Fruit fly (Drosophila melanogaster) whole organism, wandering third instar larva: Measurements from ENCODE around the gene CG31730.
A peak's percentile ranks its signal among the peaks of the same experiment; 100 is the strongest.

Experiments
- Abd-B ChIP-seq: fragments of >200 bp; optimal IDR thresholded peaks from 2 replicates; lab custom pipeline; 2017; ENCODE audit warnings: missing biosample characterization, missing genetic modification characterization
- CG32264 ChIP-seq: fragments of 200-800 bp; sonication (Bioruptor generic); optimal IDR thresholded peaks from 2 replicates; lab custom pipeline; 2016; ENCODE audit warnings: missing biosample characterization, missing genetic modification characterization
- CG9705 ChIP-seq: fragments of 200-800 bp; sonication (Bioruptor generic); optimal IDR thresholded peaks from 2 replicates; lab custom pipeline; 2018; ENCODE audit warnings: missing biosample characterization, mild to moderate bottlenecking, missing genetic modification characterization
- CrebA ChIP-seq: fragments of 200-800 bp; sonication (Bioruptor generic); optimal IDR thresholded peaks from 2 replicates; lab custom pipeline; 2016; ENCODE audit warnings: missing biosample characterization, mild to moderate bottlenecking, missing genetic modification characterization, borderline replicate concordance
- Dfd ChIP-seq: fragments of >200 bp; optimal IDR thresholded peaks from 2 replicates; lab custom pipeline; 2017; ENCODE audit warnings: missing biosample characterization, missing genetic modification characterization
- Dif ChIP-seq: fragments of 200-275, 200-300 bp; sonication (Bioruptor generic); optimal IDR thresholded peaks from 2 replicates; lab custom pipeline; 2018; ENCODE audit warnings: missing biosample characterization, missing genetic modification characterization; ENCODE audit not compliant: partially characterized antibody
- GATAd ChIP-seq: sonication (Bioruptor generic); optimal IDR thresholded peaks from 2 replicates; lab custom pipeline; 2016; ENCODE audit warnings: missing biosample characterization, missing genetic modification characterization
- HLH106 ChIP-seq: fragments of 200-800 bp; optimal IDR thresholded peaks from 3 replicates; lab custom pipeline; 2019; ENCODE audit warnings: missing biosample characterization, mild to moderate bottlenecking, missing genetic modification characterization, moderate library complexity
- Hnf4 ChIP-seq: fragments of 200-800 bp; sonication (Bioruptor generic); optimal IDR thresholded peaks from 2 replicates; lab custom pipeline; 2016; ENCODE audit warnings: missing biosample characterization, mild to moderate bottlenecking, missing genetic modification characterization
- Hr78 ChIP-seq: fragments of >200 bp; optimal IDR thresholded peaks from 2 replicates; lab custom pipeline; 2017; ENCODE audit warnings: missing biosample characterization, missing genetic modification characterization
- Hr83 ChIP-seq: fragments of 200-300 bp; sonication (Bioruptor generic); optimal IDR thresholded peaks from 2 replicates; lab custom pipeline; 2016; ENCODE audit warnings: missing biosample characterization, mild to moderate bottlenecking, missing genetic modification characterization, moderate library complexity; ENCODE audit not compliant: poor library complexity, severe bottlenecking
- Jra ChIP-seq: sonication (Bioruptor generic); optimal IDR thresholded peaks from 2 replicates; lab custom pipeline; 2016; ENCODE audit warnings: missing biosample characterization, missing genetic modification characterization
- Mio ChIP-seq: sonication (Bioruptor generic); optimal IDR thresholded peaks from 2 replicates; lab custom pipeline; 2016; ENCODE audit warnings: missing biosample characterization, missing genetic modification characterization
- Myc ChIP-seq: fragments of >200 bp; optimal IDR thresholded peaks from 2 replicates; lab custom pipeline; 2017
- N ChIP-seq: fragments of >200 bp; optimal IDR thresholded peaks from 2 replicates; lab custom pipeline; 2018; ENCODE audit warnings: missing biosample characterization, missing external identifiers, missing genetic modification characterization
- OdsH ChIP-seq: fragments of 200-800 bp; sonication (Bioruptor generic); optimal IDR thresholded peaks from 2 replicates; lab custom pipeline; 2016; ENCODE audit warnings: missing biosample characterization, mild to moderate bottlenecking, missing genetic modification characterization
- Rel ChIP-seq, 2 experiments: fragments of 200-800 bp; sonication (Bioruptor generic) in 1 of 2; optimal IDR thresholded peaks; 2 replicates in 1 of 2; 3 replicates in 1 of 2; lab custom pipeline; 2016 to 2019; ENCODE audit warnings: mild to moderate bottlenecking in 2 of 2, missing biosample characterization in 2 of 2, missing genetic modification characterization in 2 of 2, moderate library complexity in 1 of 2
- Sp1 ChIP-seq: fragments of 200-800 bp; sonication (Bioruptor generic); optimal IDR thresholded peaks from 3 replicates; lab custom pipeline; 2019; ENCODE audit warnings: missing biosample characterization, mild to moderate bottlenecking, missing genetic modification characterization, moderate library complexity
- Vsx2 ChIP-seq: fragments of 200-300, 225-300 bp; sonication (Bioruptor generic); optimal IDR thresholded peaks from 2 replicates; lab custom pipeline; 2018; ENCODE audit warnings: missing biosample characterization, missing genetic modification characterization; ENCODE audit not compliant: partially characterized antibody
- br ChIP-seq: fragments of 200-800 bp; sonication (Bioruptor generic); optimal IDR thresholded peaks from 2 replicates; lab custom pipeline; 2016; ENCODE audit warnings: missing biosample characterization, missing genetic modification characterization
- brk ChIP-seq: fragments of 200-800 bp; sonication (Bioruptor generic); optimal IDR thresholded peaks from 2 replicates; lab custom pipeline; 2016; ENCODE audit warnings: missing biosample characterization, mild to moderate bottlenecking, missing genetic modification characterization
- dl ChIP-seq, 2 experiments: fragments of 175-275, 200-275 bp in 1 of 2; fragments of 200-275 bp in 1 of 2; sonication (Bioruptor generic); optimal IDR thresholded peaks; lab custom pipeline; 2018; ENCODE audit warnings: mild to moderate bottlenecking in 2 of 2, missing biosample characterization in 2 of 2, missing genetic modification characterization in 2 of 2, moderate library complexity in 2 of 2; ENCODE audit not compliant: partially characterized antibody in 2 of 2, insufficient read depth in 1 of 2
- dmrt93B ChIP-seq: fragments of 200-800 bp; sonication (Bioruptor generic); optimal IDR thresholded peaks from 2 replicates; lab custom pipeline; 2018; ENCODE audit warnings: missing biosample characterization, mild to moderate bottlenecking, missing genetic modification characterization
- dsf ChIP-seq: sonication (Bioruptor generic); optimal IDR thresholded peaks from 2 replicates; lab custom pipeline; 2016; ENCODE audit warnings: missing biosample characterization, missing genetic modification characterization, borderline replicate concordance
- ey ChIP-seq: fragments of 200-800 bp; sonication (Bioruptor generic); optimal IDR thresholded peaks from 2 replicates; lab custom pipeline; 2016; ENCODE audit warnings: missing biosample characterization, missing genetic modification characterization
- foxo ChIP-seq, 2 experiments: fragments of 200-800 bp; sonication (Bioruptor generic); optimal IDR thresholded peaks; 2 replicates in 1 of 2; 3 replicates in 1 of 2; lab custom pipeline; 2016 to 2017; ENCODE audit warnings: missing biosample characterization in 2 of 2, missing genetic modification characterization in 2 of 2
- fru ChIP-seq: fragments of 200-800 bp; sonication (Bioruptor generic); optimal IDR thresholded peaks from 3 replicates; lab custom pipeline; 2016; ENCODE audit warnings: missing biosample characterization, mild to moderate bottlenecking, missing genetic modification characterization
- h ChIP-seq: fragments of 200-800 bp; sonication (Bioruptor generic); optimal IDR thresholded peaks from 3 replicates; lab custom pipeline; 2016; ENCODE audit warnings: missing biosample characterization, mild to moderate bottlenecking, missing genetic modification characterization
- jim ChIP-seq: fragments of 175-275, 200-325 bp; sonication (Bioruptor generic); optimal IDR thresholded peaks from 2 replicates; lab custom pipeline; 2016; ENCODE audit warnings: missing biosample characterization, mild to moderate bottlenecking, missing genetic modification characterization
- lola ChIP-seq: fragments of >200 bp; optimal IDR thresholded peaks from 2 replicates; lab custom pipeline; 2017; ENCODE audit warnings: missing biosample characterization, missing genetic modification characterization
- pan ChIP-seq: fragments of >200 bp; optimal IDR thresholded peaks from 2 replicates; lab custom pipeline; 2017
- psq ChIP-seq: fragments of 200-800 bp; sonication (Bioruptor generic); optimal IDR thresholded peaks from 3 replicates; lab custom pipeline; 2017; ENCODE audit warnings: missing biosample characterization, mild to moderate bottlenecking, missing genetic modification characterization, moderate library complexity
- rgr ChIP-seq: fragments of 200-800 bp; sonication (Bioruptor generic); optimal IDR thresholded peaks from 3 replicates; lab custom pipeline; 2016; ENCODE audit warnings: missing biosample characterization, mild to moderate bottlenecking, missing genetic modification characterization
- sage ChIP-seq: fragments of 200-800 bp; sonication (Bioruptor generic); optimal IDR thresholded peaks from 2 replicates; lab custom pipeline; 2016; ENCODE audit warnings: missing biosample characterization, mild to moderate bottlenecking, missing genetic modification characterization
- sv ChIP-seq: fragments of 200-800 bp; sonication (Bioruptor generic); optimal IDR thresholded peaks from 3 replicates; lab custom pipeline; 2016; ENCODE audit warnings: missing biosample characterization, missing genetic modification characterization
- tai ChIP-seq: sonication (Bioruptor generic); optimal IDR thresholded peaks from 2 replicates; lab custom pipeline; 2016; ENCODE audit warnings: missing biosample characterization, missing genetic modification characterization
- usp ChIP-seq: fragments of >200 bp; optimal IDR thresholded peaks from 2 replicates; lab custom pipeline; 2017; ENCODE audit warnings: missing biosample characterization, missing genetic modification characterization
- woc ChIP-seq: sonication (Bioruptor generic); optimal IDR thresholded peaks from 2 replicates; lab custom pipeline; 2016; ENCODE audit warnings: missing biosample characterization, mild to moderate bottlenecking, missing genetic modification characterization

CG31730 gene

DNA sequence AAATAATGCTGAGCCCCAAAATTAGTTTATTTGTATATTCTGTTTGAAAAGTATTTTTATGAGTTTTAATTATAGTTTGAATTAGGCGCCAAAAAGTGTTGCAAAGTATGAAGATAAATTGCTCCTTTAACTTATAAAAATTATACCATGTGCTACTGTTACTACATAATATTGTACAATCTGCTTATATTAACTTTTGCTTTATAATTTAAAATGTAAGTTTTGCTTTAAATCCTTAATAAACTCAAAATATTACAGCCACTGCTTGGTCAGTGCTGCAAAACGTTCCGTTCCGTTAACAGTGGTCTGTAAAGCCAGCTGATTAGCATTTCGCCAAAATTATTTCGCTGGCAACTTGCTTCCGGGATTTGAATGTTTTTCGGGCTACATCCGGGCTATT is 30.1 kb upstream of the CG31730 start, which contains the start of gene CG31729:
CG31729 (plus strand) TSS at position 309 of the 400 bp plus-strand sequence.
- TF ChIP-seq Hnf4 (peak; percentile 59), sv (GFP tag; lab: Kevin White, UChicago) (no peak), psq (GFP tag; lab: Kevin White, UChicago) (no peak), GATAd (GFP tag; lab: Kevin White, UChicago) (no peak), Mio (GFP tag; lab: Kevin White, UChicago) (no peak), fru (GFP tag; lab: Kevin White, UChicago) (peak; percentile 38), Hr78 (no peak), dsf (GFP tag; lab: Kevin White, UChicago) (peak; percentile 33), Vsx2 (no peak), N (no peak), tai (GFP tag; lab: Kevin White, UChicago) (no peak), Jra (GFP tag; lab: Kevin White, UChicago) (peak; percentile 24), br (GFP tag; lab: Kevin White, UChicago) (peak; percentile 22), foxo (GFP tag; optimal IDR thresholded peaks at IDR 0.05; lab: Kevin White, UChicago) (peak in 1 of 2 experiments; percentile 44), dl (GFP tag; optimal IDR thresholded peaks at IDR 0.05; lab: Kevin White, UChicago; ENCODE audit: insufficient read depth in 1 of 2, partially characterized antibody in 2 of 2) (no peak), Myc (lab: Kevin White, UChicago) (no peak), Dif (GFP tag; lab: Kevin White, UChicago) (no peak), jim (no peak), dmrt93B (GFP tag; lab: Kevin White, UChicago) (no peak), pan (lab: Kevin White, UChicago) (no peak), OdsH (peak; percentile 19), brk (GFP tag; lab: Kevin White, UChicago) (peak; percentile 68), Sp1 (no peak), CrebA (GFP tag; lab: Kevin White, UChicago) (no peak), rgr (no peak), HLH106 (no peak), Rel (GFP tag; optimal IDR thresholded peaks at IDR 0.05; lab: Kevin White, UChicago) (no peak), Rel (tag; optimal IDR thresholded peaks at IDR 0.05; lab: Kevin White, UChicago) (no peak), sage (no peak), Hr83 (GFP tag; lab: Kevin White, UChicago) (no peak), woc (GFP tag; lab: Kevin White, UChicago) (peak; percentile 4), usp (GFP tag; lab: Kevin White, UChicago) (no peak), ey (GFP tag; lab: Kevin White, UChicago) (no peak), Dfd (GFP tag; lab: Kevin White, UChicago) (no peak), h (peak; percentile 72), CG9705 (GFP tag; lab: Kevin White, UChicago) (no peak), CG32264 (GFP tag; lab: Kevin White, UChicago) (no peak), Abd-B (GFP tag; lab: Kevin White, UChicago) (no peak), lola (GFP tag; lab: Kevin White, UChicago) (no peak)

DNA sequence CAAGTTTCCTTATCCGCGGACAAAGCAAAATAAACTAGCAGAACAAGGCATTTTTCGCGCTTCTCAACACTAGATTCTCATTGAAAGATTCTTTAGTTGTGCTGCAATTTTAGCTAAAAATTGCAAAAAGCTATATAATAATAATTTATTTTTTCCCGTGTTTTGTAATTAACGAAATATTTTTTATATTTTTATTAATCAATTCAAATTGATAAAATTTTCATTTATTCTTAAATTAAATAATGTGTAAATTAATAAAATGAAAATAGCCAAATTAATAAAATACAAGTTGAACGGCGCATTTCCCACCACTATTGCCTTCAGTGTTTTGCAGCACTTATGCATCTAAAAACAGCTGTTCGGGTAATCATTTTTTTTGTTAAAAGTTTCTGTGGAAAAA is 26.9 kb upstream of the CG31730 start, which contains the start of the genes Drep4 and Uvrag:
Drep4 (minus strand) TSS at position 7 of the 400 bp plus-strand sequence.
Uvrag (plus strand) TSS at position 322 of the 400 bp plus-strand sequence.
- TF ChIP-seq foxo (GFP tag; optimal IDR thresholded peaks at IDR 0.05; lab: Kevin White, UChicago), result peak in 1 of 2 experiments; percentile 72
- peak; percentile 45 for TF ChIP-seq fru (GFP tag; lab: Kevin White, UChicago)
- TF ChIP-seq tai (GFP tag; lab: Kevin White, UChicago), result peak; percentile 72
- TF ChIP-seq Jra (GFP tag; lab: Kevin White, UChicago), result peak; percentile 51
- no peak for TF ChIP-seq lola (GFP tag; lab: Kevin White, UChicago)
- TF ChIP-seq dmrt93B (GFP tag; lab: Kevin White, UChicago), result peak; percentile 29
- TF ChIP-seq HLH106, result peak; percentile 82
- TF ChIP-seq pan (lab: Kevin White, UChicago), result no peak
- no peak for TF ChIP-seq CG32264 (GFP tag; lab: Kevin White, UChicago)
- peak; percentile 67 for TF ChIP-seq brk (GFP tag; lab: Kevin White, UChicago)
- TF ChIP-seq Hnf4, result peak; percentile 62
- no peak for TF ChIP-seq br (GFP tag; lab: Kevin White, UChicago)
- peak; percentile 47 for TF ChIP-seq CG9705 (GFP tag; lab: Kevin White, UChicago)
- no peak for TF ChIP-seq usp (GFP tag; lab: Kevin White, UChicago)
- TF ChIP-seq sage, result peak; percentile 53
- no peak for TF ChIP-seq Sp1
- peak; percentile 66 for TF ChIP-seq OdsH
- TF ChIP-seq Hr78, result no peak
- peak; percentile 73 for TF ChIP-seq rgr
- peak; percentile 61 for TF ChIP-seq psq (GFP tag; lab: Kevin White, UChicago)
- peak; percentile 89 for TF ChIP-seq Myc (lab: Kevin White, UChicago)
- TF ChIP-seq sv (GFP tag; lab: Kevin White, UChicago), result peak; percentile 16
- peak; percentile 58 for TF ChIP-seq woc (GFP tag; lab: Kevin White, UChicago)
